Fruit fly (Drosophila melanogaster) whole organism, embryonic: ENCODE results near the gene tmod.

Experiments
- Asciz ChIP-seq: fragments of 200-800 bp; sonication (Bioruptor generic); optimal IDR thresholded peaks from 2 replicates; lab custom pipeline; 2017; ENCODE audit warnings: missing biosample characterization, mild to moderate bottlenecking, missing genetic modification characterization, missing genetic modification reagents
- Atf3 ChIP-seq: fragments of 200-800 bp; sonication (Bioruptor generic); optimal IDR thresholded peaks from 3 replicates; lab custom pipeline; 2016; ENCODE audit warnings: missing biosample characterization, missing genetic modification characterization
- CG11456 ChIP-seq: fragments of 200-800 bp; sonication (Bioruptor generic); IDR thresholded peaks from 3 replicates; pipeline ENCODE4 v1.3.6; 2022; ENCODE audit warnings: missing biosample characterization, missing genetic modification characterization
- CG12071 ChIP-seq: fragments of 200-800 bp; sonication (Bioruptor generic); optimal IDR thresholded peaks from 3 replicates; lab custom pipeline; 2018; ENCODE audit warnings: missing biosample characterization, mild to moderate bottlenecking, missing genetic modification characterization
- CG12236 ChIP-seq: fragments of 200-800 bp; sonication (Bioruptor generic); optimal IDR thresholded peaks from 2 replicates; lab custom pipeline; 2016; ENCODE audit warnings: missing biosample characterization, missing genetic modification characterization
- CG13894 ChIP-seq: fragments of 200-800 bp; sonication (Bioruptor generic); optimal IDR thresholded peaks from 3 replicates; lab custom pipeline; 2018; ENCODE audit warnings: missing biosample characterization, mild to moderate bottlenecking, missing genetic modification characterization, moderate library complexity
- CG15073 ChIP-seq: fragments of 200-800 bp; sonication (Bioruptor generic); optimal IDR thresholded peaks from 2 replicates; lab custom pipeline; 2016; ENCODE audit warnings: missing biosample characterization, missing genetic modification characterization
- CG15601 ChIP-seq: fragments of 200-800 bp; sonication (Bioruptor generic); optimal IDR thresholded peaks from 3 replicates; lab custom pipeline; 2019; ENCODE audit warnings: missing biosample characterization, mild to moderate bottlenecking, missing genetic modification characterization, moderate library complexity
- CG2889 ChIP-seq: fragments of 200-800 bp; sonication (Bioruptor generic); IDR thresholded peaks from 3 replicates; pipeline ENCODE4 v1.3.6; 2022; ENCODE audit warnings: missing biosample characterization, missing genetic modification characterization
- CG3281 ChIP-seq: fragments of 200-800 bp; sonication (Bioruptor generic); optimal IDR thresholded peaks from 3 replicates; lab custom pipeline; 2017; ENCODE audit warnings: missing biosample characterization, mild to moderate bottlenecking, missing genetic modification characterization
- CG3995 ChIP-seq: fragments of 200-800 bp; sonication (Bioruptor generic); optimal IDR thresholded peaks from 3 replicates; lab custom pipeline; 2016; ENCODE audit warnings: missing biosample characterization, missing genetic modification characterization
- CG6272 ChIP-seq: fragments of 200-800 bp; sonication (Bioruptor generic); IDR thresholded peaks from 2 replicates; pipeline ENCODE4 v1.3.6; 2022; ENCODE audit warnings: missing biosample characterization, missing genetic modification characterization
- CG8924 ChIP-seq: fragments of 200-800 bp; optimal IDR thresholded peaks from 3 replicates; lab custom pipeline; 2019; ENCODE audit warnings: missing biosample characterization, mild to moderate bottlenecking, missing genetic modification characterization, moderate library complexity
- CG9876 ChIP-seq: fragments of 200-800 bp; sonication (Bioruptor generic); optimal IDR thresholded peaks from 2 replicates; lab custom pipeline; 2016; ENCODE audit warnings: missing biosample characterization, missing genetic modification characterization
- CG9932 ChIP-seq: fragments of 200-800 bp; sonication (Bioruptor generic); IDR thresholded peaks from 2 replicates; pipeline ENCODE4 v1.3.6; 2022; ENCODE audit warnings: missing biosample characterization, missing genetic modification characterization
- Doc2 ChIP-seq: fragments of 200-800 bp; sonication (Bioruptor generic); IDR thresholded peaks from 2 replicates; pipeline ENCODE4 v1.3.6; 2022; ENCODE audit warnings: missing biosample characterization, missing genetic modification characterization
- Drgx ChIP-seq: fragments of 200-800 bp; sonication (Bioruptor generic); IDR thresholded peaks from 2 replicates; pipeline ENCODE4 v1.3.6; 2022; ENCODE audit warnings: missing biosample characterization, missing genetic modification characterization
- Fer3 ChIP-seq: fragments of 200-800 bp; sonication (Bioruptor generic); optimal IDR thresholded peaks from 2 replicates; lab custom pipeline; 2018; ENCODE audit warnings: missing biosample characterization, mild to moderate bottlenecking, missing genetic modification characterization, moderate library complexity
- Hand ChIP-seq: fragments of 200-800 bp; sonication (Bioruptor generic); optimal IDR thresholded peaks from 2 replicates; lab custom pipeline; 2017; ENCODE audit warnings: mild to moderate bottlenecking, missing biosample characterization, missing genetic modification reagents, missing genetic modification characterization
- HmgZ ChIP-seq: fragments of 200-800 bp; sonication (Bioruptor generic); optimal IDR thresholded peaks from 2 replicates; lab custom pipeline; 2018; ENCODE audit warnings: missing biosample characterization, mild to moderate bottlenecking, missing genetic modification characterization
- NfI ChIP-seq: fragments of 200-800 bp; sonication (Bioruptor generic); optimal IDR thresholded peaks from 3 replicates; lab custom pipeline; 2018; ENCODE audit warnings: missing biosample characterization, mild to moderate bottlenecking, missing genetic modification characterization, moderate library complexity
- Ravus ChIP-seq: fragments of 200-800 bp; sonication (Bioruptor generic); IDR thresholded peaks from 2 replicates; pipeline ENCODE4 v1.3.6; 2022; ENCODE audit warnings: missing biosample characterization, missing genetic modification characterization
- Rfx ChIP-seq: fragments of 200-800 bp; sonication (Bioruptor generic); IDR thresholded peaks from 2 replicates; pipeline ENCODE4 v1.3.6; 2022; ENCODE audit warnings: missing biosample characterization, missing genetic modification characterization
- Sin3A ChIP-seq: fragments of >200 bp; optimal IDR thresholded peaks from 2 replicates; lab custom pipeline; 2018
- Ssrp ChIP-seq: fragments of 200-800 bp; sonication (Bioruptor generic); optimal IDR thresholded peaks from 2 replicates; lab custom pipeline; 2018; ENCODE audit warnings: missing biosample characterization, mild to moderate bottlenecking, missing genetic modification characterization, moderate library complexity
- amos ChIP-seq: fragments of 200-800 bp; sonication (Bioruptor generic); IDR thresholded peaks from 2 replicates; pipeline ENCODE4 v1.3.6; 2022; ENCODE audit warnings: missing biosample characterization, missing genetic modification characterization; ENCODE audit not compliant: partially characterized antibody
- ash1 ChIP-seq: fragments of 200-800 bp; sonication (Bioruptor generic); optimal IDR thresholded peaks from 2 replicates; lab custom pipeline; 2018; ENCODE audit warnings: missing biosample characterization, mild to moderate bottlenecking, missing genetic modification characterization
- ato ChIP-seq: fragments of 200-800 bp; sonication (Bioruptor generic); IDR thresholded peaks from 2 replicates; pipeline ENCODE4 v1.3.6; 2022; ENCODE audit warnings: missing biosample characterization, missing genetic modification characterization; ENCODE audit not compliant: partially characterized antibody
- caup ChIP-seq: fragments of 200-800 bp; sonication (Bioruptor generic); optimal IDR thresholded peaks from 3 replicates; lab custom pipeline; 2017; ENCODE audit warnings: missing biosample characterization, mild to moderate bottlenecking, missing genetic modification characterization, moderate library complexity; ENCODE audit not compliant: severe bottlenecking
- chif ChIP-seq, 2 experiments: fragments of 200-800 bp; sonication (Bioruptor generic); optimal IDR thresholded peaks; 3 replicates each; lab custom pipeline; 2016; ENCODE audit warnings: missing biosample characterization in 2 of 2, missing genetic modification characterization in 2 of 2
- crc ChIP-seq: fragments of 200-800 bp; sonication (Bioruptor generic); optimal IDR thresholded peaks from 2 replicates; lab custom pipeline; 2016; ENCODE audit warnings: missing biosample characterization, missing genetic modification characterization
- crp ChIP-seq, 2 experiments: fragments of 200-800 bp; sonication (Bioruptor generic); optimal IDR thresholded peaks; 2 replicates in 1 of 2; 3 replicates in 1 of 2; lab custom pipeline; 2017; ENCODE audit warnings: missing biosample characterization in 2 of 2, missing genetic modification characterization in 2 of 2, mild to moderate bottlenecking in 1 of 2, moderate library complexity in 1 of 2
- dan ChIP-seq: fragments of 200-800 bp; sonication (Bioruptor generic); IDR thresholded peaks from 2 replicates; pipeline ENCODE4 v1.3.6; 2022; ENCODE audit warnings: missing biosample characterization, missing genetic modification characterization
- dimm ChIP-seq: fragments of 200-800 bp; sonication (Bioruptor generic); IDR thresholded peaks from 2 replicates; pipeline ENCODE4 v1.3.6; 2022; ENCODE audit warnings: missing biosample characterization, missing genetic modification characterization
- dysf ChIP-seq: fragments of 200-800 bp; sonication (Bioruptor generic); IDR thresholded peaks from 3 replicates; pipeline ENCODE4 v1.3.6; 2022; ENCODE audit warnings: missing biosample characterization, missing genetic modification characterization
- ems ChIP-seq: fragments of 200-800 bp; sonication (Bioruptor generic); optimal IDR thresholded peaks from 3 replicates; lab custom pipeline; 2016; ENCODE audit warnings: missing biosample characterization, missing genetic modification characterization
- fru ChIP-seq: fragments of >200 bp; optimal IDR thresholded peaks from 2 replicates; lab custom pipeline; 2017
- gfzf ChIP-seq: fragments of 200-800 bp; sonication (Bioruptor generic); optimal IDR thresholded peaks from 2 replicates; lab custom pipeline; 2016; ENCODE audit warnings: missing biosample characterization, mild to moderate bottlenecking, missing genetic modification characterization, moderate library complexity
- grn ChIP-seq: fragments of 200-800 bp; sonication (Bioruptor generic); optimal IDR thresholded peaks from 3 replicates; lab custom pipeline; 2017; ENCODE audit warnings: missing biosample characterization, missing genetic modification characterization
- gro ChIP-seq: fragments of 200-800 bp; sonication (Bioruptor generic); optimal IDR thresholded peaks from 2 replicates; lab custom pipeline; 2016; ENCODE audit warnings: missing biosample characterization, missing genetic modification characterization
- hth ChIP-seq: fragments of >200 bp; optimal IDR thresholded peaks from 2 replicates; lab custom pipeline; 2017; ENCODE audit warnings: inconsistent platforms
- kah ChIP-seq: fragments of 200-800 bp; sonication (Bioruptor generic); optimal IDR thresholded peaks from 2 replicates; lab custom pipeline; 2018; ENCODE audit warnings: missing biosample characterization, mild to moderate bottlenecking, missing genetic modification characterization
- kay ChIP-seq: fragments of 200-800 bp; sonication (Bioruptor generic); optimal IDR thresholded peaks from 2 replicates; lab custom pipeline; 2016; ENCODE audit warnings: missing biosample characterization, missing genetic modification characterization
- mam ChIP-seq: fragments of 200-800 bp; sonication (Bioruptor generic); optimal IDR thresholded peaks from 3 replicates; lab custom pipeline; 2016; ENCODE audit warnings: missing biosample characterization, missing genetic modification characterization
- psq ChIP-seq: fragments of 200-800 bp; sonication (Bioruptor generic); optimal IDR thresholded peaks from 2 replicates; lab custom pipeline; 2017; ENCODE audit warnings: missing biosample characterization, missing genetic modification characterization
- scrt ChIP-seq: fragments of 200-800 bp; sonication (Bioruptor generic); optimal IDR thresholded peaks from 2 replicates; lab custom pipeline; 2018; ENCODE audit warnings: missing biosample characterization, mild to moderate bottlenecking, missing genetic modification characterization, moderate library complexity
- shn ChIP-seq: fragments of 200-800 bp; sonication (Bioruptor generic); optimal IDR thresholded peaks from 3 replicates; lab custom pipeline; 2016; ENCODE audit warnings: missing biosample characterization, missing genetic modification characterization
- tin ChIP-seq: fragments of 200-800 bp; sonication (Bioruptor generic); optimal IDR thresholded peaks from 3 replicates; lab custom pipeline; 2016; ENCODE audit warnings: missing biosample characterization, missing genetic modification characterization
- vnd ChIP-seq: fragments of 200-800 bp; sonication (Bioruptor generic); IDR thresholded peaks from 3 replicates; pipeline ENCODE4 v1.3.6; 2022; ENCODE audit warnings: missing biosample characterization, missing genetic modification characterization; ENCODE audit not compliant: partially characterized antibody
- yki ChIP-seq: fragments of >200 bp; optimal IDR thresholded peaks from 3 replicates; lab custom pipeline; 2018
- zfh2 ChIP-seq: fragments of 200-800 bp; sonication (Bioruptor generic); optimal IDR thresholded peaks from 2 replicates; lab custom pipeline; 2016; ENCODE audit warnings: missing biosample characterization, missing genetic modification characterization

Gene tmod

DNA sequence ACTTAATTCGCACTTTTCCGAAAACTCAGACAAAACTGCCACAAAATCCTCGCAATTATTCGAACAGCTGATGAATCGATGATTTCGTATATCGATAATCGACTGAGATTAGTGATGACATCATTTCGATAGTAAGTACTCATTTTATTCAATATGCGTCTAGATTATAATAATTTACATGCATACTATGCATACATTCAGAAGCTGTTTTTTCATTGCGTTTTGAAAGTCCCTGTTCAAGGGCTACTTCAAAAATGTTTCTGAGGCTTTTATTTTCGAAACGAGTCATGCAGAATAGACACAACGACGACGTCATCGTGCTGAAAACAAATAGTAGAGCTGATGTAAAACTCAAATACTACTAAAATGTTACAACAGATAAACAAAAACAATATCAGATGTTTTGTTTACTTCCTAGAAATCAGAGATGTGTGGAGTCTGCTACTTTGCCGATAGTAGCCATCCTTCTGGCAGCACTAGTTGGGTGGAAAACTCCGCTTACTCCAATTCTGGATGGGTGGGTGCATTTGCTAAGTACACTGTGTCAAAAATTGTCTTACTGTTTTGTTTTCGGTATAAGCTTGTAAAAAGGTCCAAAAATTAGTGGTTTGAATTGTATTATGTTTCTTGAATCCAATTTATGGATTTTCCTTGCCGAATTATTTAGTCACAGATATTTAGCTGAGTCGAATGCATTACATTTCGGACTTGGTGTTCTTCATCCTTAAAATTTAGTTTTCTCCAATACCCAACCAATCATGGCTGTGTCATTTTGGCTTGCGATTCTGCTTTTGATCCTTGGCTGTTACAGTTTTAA, 69.2 kb downstream of the tmod start, which contains the start of the genes CG2246 and CG31021 (continued):
- TF ChIP-seq kah (GFP tag; lab: Kevin White, UChicago), result no peak
- TF ChIP-seq grn (GFP tag; lab: Kevin White, UChicago), result peak; percentile 43
- TF ChIP-seq fru (lab: Kevin White, UChicago), result no peak
- peak; percentile 64 for TF ChIP-seq CG6272 (GFP tag; lab: Robert Waterston, UW)
- no peak for TF ChIP-seq gro (GFP tag; lab: Kevin White, UChicago)
- TF ChIP-seq crp (GFP tag; optimal IDR thresholded peaks at IDR 0.05; lab: Kevin White, UChicago), result peak; percentile 58 to 90
- no peak for TF ChIP-seq CG12071 (GFP tag; lab: Kevin White, UChicago)
- TF ChIP-seq Sin3A (lab: Kevin White, UChicago), result peak; percentile 80
- peak; percentile 78 for TF ChIP-seq zfh2 (GFP tag; lab: Kevin White, UChicago)
- TF ChIP-seq amos (GFP tag; lab: Robert Waterston, UW), result peak; percentile 92
- peak; percentile 78 for TF ChIP-seq mam
- peak; percentile 86 for TF ChIP-seq CG9932
- TF ChIP-seq Atf3 (GFP tag; lab: Kevin White, UChicago), result peak; percentile 67
- peak; percentile 29 for TF ChIP-seq ems (GFP tag; lab: Kevin White, UChicago)
- TF ChIP-seq dan (GFP tag; lab: Robert Waterston, UW), result no peak
- peak; percentile 18 for TF ChIP-seq Ssrp (tag; lab: Kevin White, UChicago)
- peak; percentile 31 for TF ChIP-seq CG15601 (tag; lab: Kevin White, UChicago)
- TF ChIP-seq CG15073 (GFP tag; lab: Kevin White, UChicago), result no peak
- TF ChIP-seq ash1, result no peak
- TF ChIP-seq vnd (GFP tag; lab: Robert Waterston, UW), result peak; percentile 77
- peak; percentile 4 for TF ChIP-seq yki
- peak; percentile 43 to 70 for TF ChIP-seq chif (GFP tag; optimal IDR thresholded peaks at IDR 0.05; lab: Kevin White, UChicago)
- peak; percentile 27 for TF ChIP-seq kay (GFP tag; lab: Kevin White, UChicago)
- no peak for TF ChIP-seq Ravus (GFP tag; lab: Robert Waterston, UW)
- TF ChIP-seq caup (GFP tag; lab: Kevin White, UChicago), result peak; percentile 9
- TF ChIP-seq Rfx (GFP tag; lab: Robert Waterston, UW), result peak; percentile 84
- no peak for TF ChIP-seq crc (GFP tag; lab: Kevin White, UChicago)
- no peak for TF ChIP-seq Hand
- peak; percentile 82 for TF ChIP-seq CG11456
- TF ChIP-seq shn (GFP tag; lab: Kevin White, UChicago), result peak; percentile 66
- TF ChIP-seq hth (lab: Kevin White, UChicago), result no peak
- TF ChIP-seq Fer3 (tag; lab: Kevin White, UChicago), result no peak
- TF ChIP-seq Doc2 (GFP tag; lab: Robert Waterston, UW), result no peak
- TF ChIP-seq dysf (GFP tag; lab: Robert Waterston, UW), result peak; percentile 51; the same call in 1 of the 3 replicates
- peak; percentile 71 for TF ChIP-seq CG8924 (tag; lab: Kevin White, UChicago)
- TF ChIP-seq psq (GFP tag; lab: Kevin White, UChicago), result peak; percentile 45
- TF ChIP-seq CG12236 (GFP tag; lab: Kevin White, UChicago), result no peak
- no peak for TF ChIP-seq NfI (GFP tag; lab: Kevin White, UChicago)
- peak; percentile 11 for TF ChIP-seq CG13894
- TF ChIP-seq CG9876 (GFP tag; lab: Kevin White, UChicago), result peak; percentile 63
- peak; percentile 76 for TF ChIP-seq ato (GFP tag; lab: Robert Waterston, UW)
- no peak for TF ChIP-seq dimm (GFP tag; lab: Robert Waterston, UW)
- TF ChIP-seq HmgZ (tag; lab: Kevin White, UChicago), result peak; percentile 44
- peak; percentile 32 for TF ChIP-seq Drgx (GFP tag; lab: Robert Waterston, UW)
- TF ChIP-seq gfzf, result peak; percentile 56
- no peak for TF ChIP-seq CG3281 (GFP tag; lab: Kevin White, UChicago)
- TF ChIP-seq Asciz (GFP tag; lab: Kevin White, UChicago), result no peak
- TF ChIP-seq tin (GFP tag; lab: Kevin White, UChicago), result peak; percentile 58
- TF ChIP-seq CG3995, result peak; percentile 84
- 0 out of 3 replicates have a peak, but pooled peaks have one; percentile 19 for TF ChIP-seq CG2889
- no peak for TF ChIP-seq scrt (GFP tag; lab: Kevin White, UChicago)
